Worm (Caenorhabditis elegans): ENCODE results near the gene wdr-37.

DNA sequence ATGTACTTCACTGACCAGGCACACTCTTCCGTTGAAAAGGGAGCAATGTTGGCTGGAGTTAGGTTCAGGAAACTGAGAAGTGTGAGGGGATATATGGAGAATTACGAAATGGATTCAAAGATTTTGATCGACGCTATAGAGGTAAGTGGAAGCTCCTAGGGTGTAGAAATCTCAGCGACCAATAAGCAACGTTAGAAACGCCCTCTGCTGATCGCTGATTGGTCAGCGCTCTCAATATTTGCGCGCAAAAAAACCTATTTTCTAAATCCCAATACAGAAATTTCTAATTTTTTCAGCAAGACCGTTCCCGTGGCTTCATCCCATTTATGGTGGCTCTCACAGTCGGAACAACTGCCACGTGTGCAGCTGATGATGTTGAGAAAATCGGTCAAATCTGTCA lies 15.8 kb upstream of the wdr-37 start:
- TF ChIP-seq sptf-1 (tag; optimal IDR thresholded peaks at IDR 0.05): no peak
- TF ChIP-seq elt-3 (tag; optimal IDR thresholded peaks at IDR 0.05): no peak
- TF ChIP-seq lsy-2 (tag; optimal IDR thresholded peaks at IDR 0.05): no peak
- TF ChIP-seq nhr-237 (tag; optimal IDR thresholded peaks at IDR 0.05): no peak
- TF ChIP-seq nhr-28 (tag; optimal IDR thresholded peaks at IDR 0.05): no peak
- TF ChIP-seq ztf-11 (tag; optimal IDR thresholded peaks at IDR 0.05): no peak
- no peak for TF ChIP-seq nhr-76 (tag; optimal IDR thresholded peaks at IDR 0.05)
- no peak for TF ChIP-seq ham-2 (GFP tag; optimal IDR thresholded peaks at IDR 0.05)

Measured in whole organism, mixed stage, embryonic.